Worm (Caenorhabditis elegans): ENCODE measurements around the gene wrt-7.
A peak's percentile ranks its signal among the peaks of the same experiment; 100 is the strongest.

Gene wrt-7

DNA sequence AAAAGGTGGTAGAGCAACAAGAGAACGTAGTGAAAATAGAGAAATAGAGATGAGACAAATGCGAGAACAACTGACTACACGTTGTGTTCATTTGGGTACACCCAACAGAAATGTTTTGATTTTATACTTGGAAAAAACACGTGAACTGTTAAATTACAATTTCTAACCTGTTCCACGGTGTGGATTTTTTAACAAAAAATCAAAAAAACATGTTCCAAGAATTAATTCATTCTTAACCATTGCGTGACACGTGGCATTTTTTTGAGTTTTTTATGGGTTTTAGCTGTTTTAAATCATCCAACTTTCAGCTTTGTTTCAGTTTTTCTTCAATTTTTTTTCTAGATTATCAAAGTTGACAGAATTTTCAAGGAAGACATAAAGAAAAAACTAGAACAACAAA, 24.1 kb upstream of the wrt-7 start, which contains the start of gene ech-1.1:
TSS of gene ech-1.1 (minus strand) at position 101 of the 400 bp plus-strand sequence.
- 0 out of 2 replicates have a peak, but pooled peaks have one; percentile 45 for TF ChIP-seq hmg-1.2 (GFP tag; IDR thresholded peaks at IDR 0.05)

DNA sequence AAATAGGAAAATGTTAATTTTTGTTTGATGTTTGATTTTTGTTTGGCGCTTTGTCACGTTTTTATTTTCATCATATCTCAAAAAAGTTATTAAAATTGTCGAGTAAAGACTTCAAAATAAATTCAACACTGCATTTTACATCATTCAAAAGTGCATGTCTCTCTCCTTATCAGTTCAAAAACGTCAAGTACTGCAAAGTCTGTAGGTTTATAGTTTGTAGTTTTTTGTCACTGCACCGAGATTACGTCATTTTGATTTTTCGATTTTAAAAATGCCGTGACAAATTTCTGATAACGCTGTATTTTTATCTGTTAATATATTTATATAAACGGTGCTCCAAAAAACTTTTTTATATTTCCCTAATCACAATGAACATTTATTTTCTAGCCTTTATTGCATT, 17.3 kb upstream of the wrt-7 start, which contains the start of gene C29F3.7:
TSS of gene C29F3.7 (plus strand) at position 254 of the 400 bp plus-strand sequence.
- no peak for TF ChIP-seq madf-3 (GFP tag; IDR thresholded peaks at IDR 0.05)
- TF ChIP-seq tbx-9 (tag; optimal IDR thresholded peaks at IDR 0.05; ENCODE audit: borderline replicate concordance): no peak
- TF ChIP-seq cebp-1 (GFP tag; IDR thresholded peaks at IDR 0.05): peak; percentile 16; the same call in 1 of the 2 replicates
- no peak for TF ChIP-seq cebp-1 (tag; optimal IDR thresholded peaks at IDR 0.05)
- no peak for TF ChIP-seq attf-3 (GFP tag; conservative IDR thresholded peaks at IDR 0.05)
- TF ChIP-seq nhr-80 (tag; optimal IDR thresholded peaks at IDR 0.05): peak; percentile 92
- TF ChIP-seq unc-62 (GFP tag; optimal IDR thresholded peaks at IDR 0.05): peak; percentile 49
- TF ChIP-seq ztf-6 (GFP tag; IDR thresholded peaks at IDR 0.05): no peak
- TF ChIP-seq mel-28 (tag; optimal IDR thresholded peaks at IDR 0.05; ENCODE audit: borderline replicate concordance): no peak
- TF ChIP-seq ztf-22 (GFP tag; optimal IDR thresholded peaks at IDR 0.05): peak; percentile 78
- TF ChIP-seq rcor-1 (GFP tag; IDR thresholded peaks at IDR 0.05): no peak
- TF ChIP-seq K11D2.4 (GFP tag; IDR thresholded peaks at IDR 0.05): no peak
- peak; percentile 85 for TF ChIP-seq atf-7 (tag; optimal IDR thresholded peaks at IDR 0.05)

DNA sequence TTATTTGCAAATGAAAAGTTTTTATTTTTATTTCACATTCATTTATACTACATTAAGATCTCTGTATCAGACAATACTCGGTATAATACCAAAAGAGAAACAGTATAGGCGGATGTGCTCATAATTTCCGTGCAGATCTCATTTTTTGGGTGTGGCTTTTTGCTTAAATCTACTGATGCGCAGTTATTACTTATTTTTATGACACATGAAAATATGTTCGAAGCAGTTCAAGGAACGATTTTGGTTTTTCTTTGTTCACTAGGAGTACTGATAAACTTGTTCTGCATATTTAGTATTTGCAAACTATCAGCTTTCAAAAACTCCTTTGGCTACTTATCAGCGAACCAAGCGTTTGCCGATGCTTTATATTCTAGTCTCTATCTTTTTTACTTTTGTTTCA, 15.1 kb upstream of the wrt-7 start, which contains the start of gene srx-58:
TSS of gene srx-58 (plus strand) at position 301 of the 400 bp plus-strand sequence.
- TF ChIP-seq Y95B8A.8 (GFP tag; IDR thresholded peaks at IDR 0.05): no peak

DNA sequence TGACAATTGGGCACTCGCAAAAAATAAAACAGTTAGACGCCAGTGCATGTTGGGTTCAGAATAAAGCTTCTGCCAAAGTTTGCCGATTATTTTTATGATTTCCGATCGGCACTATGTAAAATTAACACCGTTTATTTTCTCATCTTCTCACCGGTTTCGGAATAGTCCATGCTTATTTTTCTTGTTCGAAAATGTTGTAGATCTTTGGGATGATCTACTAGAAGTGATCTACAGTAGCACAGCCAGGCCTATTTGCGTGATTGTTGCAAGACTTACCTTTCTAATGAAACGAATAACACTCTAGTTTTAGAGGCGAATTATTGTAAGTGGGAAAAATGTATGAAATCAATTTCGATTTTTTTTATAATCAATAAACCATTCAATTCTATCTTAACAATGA, 13.3 kb upstream of the wrt-7 start, which contains the start of gene clec-231:
TSS of gene clec-231 (minus strand) at position 101 of the 400 bp plus-strand sequence.
- no peak for TF ChIP-seq tbx-9 (tag; optimal IDR thresholded peaks at IDR 0.05; ENCODE audit: borderline replicate concordance)
- no peak for TF ChIP-seq snpc-3.4 (tag; optimal IDR thresholded peaks at IDR 0.05)
- TF ChIP-seq egrh-3 (GFP tag; IDR thresholded peaks at IDR 0.05): no peak
- TF ChIP-seq ztf-28 (GFP tag; IDR thresholded peaks at IDR 0.05): no peak
- no peak for TF ChIP-seq cebp-1 (GFP tag; IDR thresholded peaks at IDR 0.05)
- TF ChIP-seq cebp-1 (tag; optimal IDR thresholded peaks at IDR 0.05): no peak
- TF ChIP-seq Y79H2A.3 (GFP tag; conservative IDR thresholded peaks at IDR 0.05): no peak
- no peak for TF ChIP-seq egl-44 (GFP tag; IDR thresholded peaks at IDR 0.05)
- no peak for TF ChIP-seq ztf-3 (GFP tag; optimal IDR thresholded peaks at IDR 0.05)
- no peak for TF ChIP-seq snpc-1.1 (tag; optimal IDR thresholded peaks at IDR 0.05; ENCODE audit: insufficient read depth)
- TF ChIP-seq F33H1.4 (GFP tag; IDR thresholded peaks at IDR 0.05): no peak
- TF ChIP-seq lsl-1 (GFP tag; optimal IDR thresholded peaks at IDR 0.05): no peak
- no peak for TF ChIP-seq hrde-1 (tag; optimal IDR thresholded peaks at IDR 0.05; ENCODE audit: borderline replicate concordance)
- TF ChIP-seq bed-1 (GFP tag; IDR thresholded peaks at IDR 0.05): no peak
- TF ChIP-seq nhr-27 (tag; optimal IDR thresholded peaks at IDR 0.05): no peak
- no peak for TF ChIP-seq ceh-100 (GFP tag; IDR thresholded peaks at IDR 0.05)
- TF ChIP-seq ztf-18 (tag; optimal IDR thresholded peaks at IDR 0.05): no peak

ce11 chrV:15349044-15349443, 11.7 kb upstream of the wrt-7 start, which contains the start of gene clec-230:
Gene clec-230 (minus strand): TSS chrV:15349144.
- TF ChIP-seq cebp-2 (GFP tag; IDR thresholded peaks at IDR 0.05) (no peak), Y53G8AR.9 (GFP tag; conservative IDR thresholded peaks at IDR 0.05) (no peak), nfya-2 (GFP tag; IDR thresholded peaks at IDR 0.05) (no peak), B0035.1 (tag; optimal IDR thresholded peaks at IDR 0.05) (no peak), aptf-3 (GFP tag; IDR thresholded peaks at IDR 0.05) (no peak), ztf-28 (GFP tag; IDR thresholded peaks at IDR 0.05) (no peak), tbp1 (GFP tag; optimal IDR thresholded peaks at IDR 0.05) (no peak), ceh-40 (GFP tag; IDR thresholded peaks at IDR 0.05) (no peak), nhr-90 (tag; optimal IDR thresholded peaks at IDR 0.05) (no peak), unc-130 (GFP tag; optimal IDR thresholded peaks at IDR 0.05) (no peak), C17E4.6 (GFP tag; IDR thresholded peaks at IDR 0.05) (no peak)
